Fruit fly (Drosophila melanogaster) whole organism, embryonic: ENCODE measurements around the gene Trpgamma.

Experiments
- ATbp ChIP-seq: fragments of 200-800 bp; sonication (Bioruptor generic); optimal IDR thresholded peaks from 2 replicates; lab custom pipeline; 2017; ENCODE audit warnings: missing biosample characterization, mild to moderate bottlenecking, missing genetic modification characterization, missing genetic modification reagents
- Bdp1 ChIP-seq: fragments of 200-800 bp; sonication (Bioruptor generic); optimal IDR thresholded peaks from 3 replicates; lab custom pipeline; 2016; ENCODE audit warnings: missing biosample characterization, missing genetic modification characterization
- CG10147 ChIP-seq: fragments of 200-800 bp; sonication (Bioruptor generic); optimal IDR thresholded peaks from 2 replicates; lab custom pipeline; 2019; ENCODE audit warnings: missing biosample characterization, mild to moderate bottlenecking, missing genetic modification characterization, moderate library complexity
- CG10543 ChIP-seq: fragments of 200-800 bp; sonication (Bioruptor generic); optimal IDR thresholded peaks from 3 replicates; lab custom pipeline; 2017; ENCODE audit warnings: missing biosample characterization, mild to moderate bottlenecking, missing genetic modification characterization, moderate library complexity
- CG11398 ChIP-seq: fragments of 200-800 bp; sonication (Bioruptor generic); optimal IDR thresholded peaks from 2 replicates; lab custom pipeline; 2016; ENCODE audit warnings: missing biosample characterization, missing genetic modification characterization
- CG12299 ChIP-seq: fragments of 200-800 bp; sonication (Bioruptor generic); optimal IDR thresholded peaks from 2 replicates; lab custom pipeline; 2018; ENCODE audit warnings: missing biosample characterization, mild to moderate bottlenecking, missing genetic modification characterization
- CG13894 ChIP-seq: fragments of 200-800 bp; sonication (Bioruptor generic); optimal IDR thresholded peaks from 3 replicates; lab custom pipeline; 2018; ENCODE audit warnings: missing biosample characterization, mild to moderate bottlenecking, missing genetic modification characterization, moderate library complexity
- CG14014 ChIP-seq: fragments of 200-800 bp; sonication (Bioruptor generic); IDR thresholded peaks from 2 replicates; pipeline ENCODE4 v1.3.6; 2022; ENCODE audit warnings: missing biosample characterization, missing genetic modification characterization
- CG15479 ChIP-seq: fragments of 200-800 bp; sonication (Bioruptor generic); optimal IDR thresholded peaks from 3 replicates; lab custom pipeline; 2019; ENCODE audit warnings: missing biosample characterization, mild to moderate bottlenecking, missing genetic modification characterization, moderate library complexity
- CG1647 ChIP-seq: fragments of 200-800 bp; sonication (Bioruptor generic); optimal IDR thresholded peaks from 3 replicates; lab custom pipeline; 2016; ENCODE audit warnings: missing biosample characterization, missing genetic modification characterization
- CG17328 ChIP-seq: fragments of 200-800 bp; sonication (Bioruptor generic); IDR thresholded peaks from 2 replicates; pipeline ENCODE4 v1.3.6; 2022; ENCODE audit warnings: missing biosample characterization, missing genetic modification characterization
- CG18262 ChIP-seq: fragments of 200-800 bp; optimal IDR thresholded peaks from 3 replicates; lab custom pipeline; 2019; ENCODE audit warnings: missing biosample characterization, mild to moderate bottlenecking, missing genetic modification characterization, moderate library complexity
- CG18599 ChIP-seq: fragments of 200-800 bp; sonication (Bioruptor generic); optimal IDR thresholded peaks from 3 replicates; lab custom pipeline; 2017; ENCODE audit warnings: missing biosample characterization, missing genetic modification characterization, mild to moderate bottlenecking, moderate library complexity, missing genetic modification reagents
- CG18764 ChIP-seq: fragments of 200-800 bp; sonication (Bioruptor generic); optimal IDR thresholded peaks from 3 replicates; lab custom pipeline; 2016; ENCODE audit warnings: missing biosample characterization, missing genetic modification characterization
- CG31441 ChIP-seq: fragments of 200-800 bp; sonication (Bioruptor generic); IDR thresholded peaks from 2 replicates; pipeline ENCODE4 v1.3.6; 2022; ENCODE audit warnings: missing biosample characterization, missing genetic modification characterization
- CG34224 ChIP-seq: fragments of 200-800 bp; sonication (Bioruptor generic); IDR thresholded peaks from 3 replicates; pipeline ENCODE4 v1.3.6; 2022; ENCODE audit warnings: missing biosample characterization, missing genetic modification characterization; ENCODE audit not compliant: partially characterized antibody
- CG3838 ChIP-seq: fragments of 200-800 bp; sonication (Bioruptor generic); optimal IDR thresholded peaks from 3 replicates; lab custom pipeline; 2016; ENCODE audit warnings: missing biosample characterization, missing genetic modification characterization
- CG4404 ChIP-seq: fragments of 200-800 bp; sonication (Bioruptor generic); IDR thresholded peaks from 2 replicates; pipeline ENCODE4 v1.3.6; 2022; ENCODE audit warnings: missing biosample characterization, missing genetic modification characterization
- CG4424 ChIP-seq: fragments of 200-800 bp; sonication (Bioruptor generic); optimal IDR thresholded peaks from 3 replicates; lab custom pipeline; 2016; ENCODE audit warnings: missing biosample characterization, missing genetic modification characterization
- CG6254 ChIP-seq: fragments of 200-800 bp; sonication (Bioruptor generic); optimal IDR thresholded peaks from 3 replicates; lab custom pipeline; 2017; ENCODE audit warnings: mild to moderate bottlenecking, missing biosample characterization, missing genetic modification reagents, missing genetic modification characterization
- CG6272 ChIP-seq: fragments of 200-800 bp; sonication (Bioruptor generic); IDR thresholded peaks from 2 replicates; pipeline ENCODE4 v1.3.6; 2022; ENCODE audit warnings: missing biosample characterization, missing genetic modification characterization
- CG7786 ChIP-seq: fragments of 200-800 bp; sonication (Bioruptor generic); optimal IDR thresholded peaks from 2 replicates; lab custom pipeline; 2016; ENCODE audit warnings: missing biosample characterization, missing genetic modification characterization
- CG7963 ChIP-seq: fragments of 200-800 bp; sonication (Bioruptor generic); IDR thresholded peaks from 3 replicates; pipeline ENCODE4 v1.3.6; 2022; ENCODE audit warnings: missing biosample characterization, missing genetic modification characterization; ENCODE audit not compliant: partially characterized antibody
- CG8290 ChIP-seq, 3 experiments: fragments of 200-800 bp; sonication (Bioruptor generic); optimal IDR thresholded peaks; 2 replicates each; lab custom pipeline; 2016 to 2019; ENCODE audit warnings: missing biosample characterization in 3 of 3, missing genetic modification characterization in 3 of 3, mild to moderate bottlenecking in 2 of 3, moderate library complexity in 1 of 3
- CG9932 ChIP-seq: fragments of 200-800 bp; sonication (Bioruptor generic); IDR thresholded peaks from 2 replicates; pipeline ENCODE4 v1.3.6; 2022; ENCODE audit warnings: missing biosample characterization, missing genetic modification characterization
- D19A ChIP-seq: fragments of 200-800 bp; optimal IDR thresholded peaks from 3 replicates; lab custom pipeline; 2019; ENCODE audit warnings: missing biosample characterization, mild to moderate bottlenecking, missing genetic modification characterization, moderate library complexity
- Drgx ChIP-seq: fragments of 200-800 bp; sonication (Bioruptor generic); IDR thresholded peaks from 2 replicates; pipeline ENCODE4 v1.3.6; 2022; ENCODE audit warnings: missing biosample characterization, missing genetic modification characterization
- Ets65A ChIP-seq: fragments of 200-800 bp; sonication (Bioruptor generic); peaks from one replicate; lab custom pipeline; 2016; ENCODE audit warnings: missing biosample characterization, missing genetic modification characterization
- Hey ChIP-seq: fragments of 200-800 bp; sonication (Bioruptor generic); optimal IDR thresholded peaks from 3 replicates; lab custom pipeline; 2018; ENCODE audit warnings: missing biosample characterization, mild to moderate bottlenecking, missing genetic modification characterization
- Six4 ChIP-seq: fragments of 200-800 bp; sonication (Bioruptor generic); optimal IDR thresholded peaks from 2 replicates; lab custom pipeline; 2016; ENCODE audit warnings: missing biosample characterization, missing genetic modification characterization
- Sox102F ChIP-seq: fragments of 200-800 bp; sonication (Bioruptor generic); optimal IDR thresholded peaks from 2 replicates; lab custom pipeline; 2018; ENCODE audit warnings: missing biosample characterization, mild to moderate bottlenecking, missing genetic modification characterization, moderate library complexity
- Ssrp ChIP-seq: fragments of 200-800 bp; sonication (Bioruptor generic); optimal IDR thresholded peaks from 2 replicates; lab custom pipeline; 2018; ENCODE audit warnings: missing biosample characterization, mild to moderate bottlenecking, missing genetic modification characterization, moderate library complexity
- Vsx1 ChIP-seq: fragments of 200-800 bp; sonication (Bioruptor generic); optimal IDR thresholded peaks from 2 replicates; lab custom pipeline; 2017; ENCODE audit warnings: missing biosample characterization, mild to moderate bottlenecking, missing genetic modification characterization, missing genetic modification reagents
- Xrp1 ChIP-seq: fragments of 200-800 bp; sonication (Bioruptor generic); IDR thresholded peaks from 2 replicates; pipeline ENCODE4 v1.3.6; 2022; ENCODE audit warnings: missing biosample characterization, missing genetic modification characterization
- ara ChIP-seq: fragments of 200-800 bp; sonication (Bioruptor generic); IDR thresholded peaks from 2 replicates; pipeline ENCODE4 v1.3.6; 2022; ENCODE audit warnings: missing biosample characterization, missing genetic modification characterization
- bcd ChIP-seq: fragments of 200-800 bp; sonication (Bioruptor generic); optimal IDR thresholded peaks from 2 replicates; lab custom pipeline; 2017; ENCODE audit warnings: missing biosample characterization, mild to moderate bottlenecking, missing genetic modification characterization
- corto ChIP-seq: fragments of 200-800 bp; sonication (Bioruptor generic); optimal IDR thresholded peaks from 2 replicates; lab custom pipeline; 2016; ENCODE audit warnings: missing biosample characterization, mild to moderate bottlenecking, missing genetic modification characterization, moderate library complexity
- cwo ChIP-seq: fragments of 200-800 bp; sonication (Bioruptor generic); optimal IDR thresholded peaks from 3 replicates; lab custom pipeline; 2017; ENCODE audit warnings: missing biosample characterization, missing genetic modification characterization, mild to moderate bottlenecking, moderate library complexity, missing genetic modification reagents
- disco-r ChIP-seq: fragments of 200-800 bp; sonication (Bioruptor generic); optimal IDR thresholded peaks from 2 replicates; lab custom pipeline; 2016; ENCODE audit warnings: missing biosample characterization, missing genetic modification characterization
- ewg ChIP-seq: fragments of 200-800 bp; sonication (Bioruptor generic); optimal IDR thresholded peaks from 3 replicates; lab custom pipeline; 2017; ENCODE audit warnings: mild to moderate bottlenecking, missing biosample characterization, missing genetic modification reagents, missing genetic modification characterization
- fd64A ChIP-seq: fragments of 200-800 bp; sonication (Bioruptor generic); optimal IDR thresholded peaks from 3 replicates; lab custom pipeline; 2018; ENCODE audit warnings: missing biosample characterization, mild to moderate bottlenecking, missing genetic modification characterization
- fd96Cb ChIP-seq: fragments of 200-800 bp; sonication (Bioruptor generic); optimal IDR thresholded peaks from 2 replicates; lab custom pipeline; 2018; ENCODE audit warnings: missing biosample characterization, mild to moderate bottlenecking, missing genetic modification characterization, moderate library complexity
- gsb ChIP-seq: fragments of 200-800 bp; sonication (Bioruptor generic); IDR thresholded peaks from 2 replicates; pipeline ENCODE4 v1.3.6; 2022; ENCODE audit warnings: missing biosample characterization, missing genetic modification characterization
- nerfin-1 ChIP-seq: fragments of 200-800 bp; sonication (Bioruptor generic); optimal IDR thresholded peaks from 3 replicates; lab custom pipeline; 2019; ENCODE audit warnings: missing biosample characterization, mild to moderate bottlenecking, missing genetic modification characterization, moderate library complexity
- pnt ChIP-seq: fragments of 200-800 bp; sonication (Bioruptor generic); optimal IDR thresholded peaks from 3 replicates; lab custom pipeline; 2016; ENCODE audit warnings: missing biosample characterization, missing genetic modification characterization
- psq ChIP-seq: fragments of 200-800 bp; sonication (Bioruptor generic); optimal IDR thresholded peaks from 2 replicates; lab custom pipeline; 2017; ENCODE audit warnings: missing biosample characterization, missing genetic modification characterization
- pum ChIP-seq: fragments of 200-800 bp; sonication (Bioruptor generic); optimal IDR thresholded peaks from 2 replicates; lab custom pipeline; 2016; ENCODE audit warnings: missing biosample characterization, missing genetic modification characterization
- scrt ChIP-seq: fragments of 200-800 bp; sonication (Bioruptor generic); optimal IDR thresholded peaks from 2 replicates; lab custom pipeline; 2018; ENCODE audit warnings: missing biosample characterization, mild to moderate bottlenecking, missing genetic modification characterization, moderate library complexity
- slp2 ChIP-seq: fragments of 200-800 bp; sonication (Bioruptor generic); optimal IDR thresholded peaks from 2 replicates; lab custom pipeline; 2016; ENCODE audit warnings: missing biosample characterization, missing genetic modification characterization
- stwl ChIP-seq: fragments of 200-800 bp; sonication (Bioruptor generic); optimal IDR thresholded peaks from 3 replicates; lab custom pipeline; 2018; ENCODE audit warnings: missing biosample characterization, mild to moderate bottlenecking, missing genetic modification characterization, moderate library complexity

The Trpgamma gene

dm6 chr2L:16643961-16644360, 32.5 kb downstream of the Trpgamma start (continued):
- TF ChIP-seq CG18599 (GFP tag; lab: Kevin White, UChicago) (peak; percentile 77), CG17328 (GFP tag; lab: Robert Waterston, UW) (peak; percentile 37; the same call in 1 of the 2 replicates), CG11398 (GFP tag; lab: Kevin White, UChicago) (peak; percentile 14), ATbp (GFP tag; lab: Kevin White, UChicago) (peak; percentile 59), fd64A (GFP tag; lab: Kevin White, UChicago) (no peak), cwo (GFP tag; lab: Kevin White, UChicago) (peak; percentile 60), Ets65A (GFP tag; lab: Kevin White, UChicago) (peak; percentile 82), Bdp1 (GFP tag; lab: Kevin White, UChicago) (peak; percentile 0), CG6254 (GFP tag; lab: Kevin White, UChicago) (peak; percentile 55), Vsx1 (GFP tag; lab: Kevin White, UChicago) (peak; percentile 26), ewg (GFP tag; lab: Kevin White, UChicago) (peak; percentile 38), CG15479 (GFP tag; lab: Kevin White, UChicago) (no peak), D19A (tag; lab: Kevin White, UChicago) (peak; percentile 39), scrt (GFP tag; lab: Kevin White, UChicago) (peak; percentile 59), disco-r (peak; percentile 21), fd96Cb (tag; lab: Kevin White, UChicago) (peak; percentile 65), CG31441 (GFP tag; lab: Robert Waterston, UW) (peak; percentile 66), CG14014 (GFP tag; lab: Robert Waterston, UW) (peak; percentile 67), CG10147 (peak; percentile 63), Xrp1 (GFP tag; lab: Robert Waterston, UW) (peak; percentile 73), CG7786 (GFP tag; lab: Kevin White, UChicago) (peak; percentile 54), gsb (GFP tag; lab: Robert Waterston, UW) (no peak), psq (GFP tag; lab: Kevin White, UChicago) (peak; percentile 6), CG18262 (peak; percentile 53), Ssrp (tag; lab: Kevin White, UChicago) (peak; percentile 41), CG13894 (peak; percentile 11), CG18764 (peak; percentile 18), CG7963 (GFP tag; lab: Robert Waterston, UW) (no peak), CG34224 (GFP tag; lab: Robert Waterston, UW) (no peak), CG4424 (GFP tag; lab: Kevin White, UChicago) (peak; percentile 67), slp2 (GFP tag; lab: Kevin White, UChicago) (peak; percentile 3), Hey (tag; lab: Kevin White, UChicago) (no peak), corto (GFP tag; lab: Kevin White, UChicago) (no peak), Sox102F (GFP tag; lab: Kevin White, UChicago) (peak; percentile 82), ara (GFP tag; lab: Robert Waterston, UW) (peak; percentile 38; the same call in 1 of the 2 replicates), CG10543 (no peak), Drgx (GFP tag; lab: Robert Waterston, UW) (peak; percentile 58), nerfin-1 (tag; lab: Kevin White, UChicago) (peak; percentile 41), Six4 (GFP tag; lab: Kevin White, UChicago) (peak; percentile 23), CG6272 (GFP tag; lab: Robert Waterston, UW) (0 out of 2 replicates have a peak, but pooled peaks have one; percentile 29), CG9932 (GFP tag; lab: Robert Waterston, UW) (peak; percentile 41; the same call in 1 of the 2 replicates), CG3838 (GFP tag; lab: Kevin White, UChicago) (no peak), CG1647 (GFP tag; lab: Kevin White, UChicago) (no peak), CG12299 (tag; lab: Kevin White, UChicago) (no peak), CG4404 (peak; percentile 48; the same call in 1 of the 2 replicates), bcd (GFP tag; lab: Kevin White, UChicago) (peak; percentile 53), pnt (GFP tag; lab: Kevin White, UChicago) (peak; percentile 34), stwl (tag; lab: Kevin White, UChicago) (no peak), CG8290 (GFP tag; optimal IDR thresholded peaks at IDR 0.05; lab: Kevin White, UChicago) (no peak), CG8290 (tag; optimal IDR thresholded peaks at IDR 0.05; lab: Kevin White, UChicago) (peak in 1 of 2 experiments; percentile 27), pum (GFP tag; lab: Kevin White, UChicago) (peak; percentile 40)
